Fruit fly (Drosophila melanogaster) whole organism, adult: ENCODE measurements around the gene TrpA1.

Experiments
- CG12768 ChIP-seq: fragments of 200-800 bp; sonication (Bioruptor generic); optimal IDR thresholded peaks from 2 replicates; lab custom pipeline; 2017; ENCODE audit warnings: missing biosample characterization, missing genetic modification characterization, mild to moderate bottlenecking, moderate library complexity, missing genetic modification reagents
- CG14711 ChIP-seq: fragments of 200-800 bp; sonication (Bioruptor generic); optimal IDR thresholded peaks from 2 replicates; lab custom pipeline; 2018; ENCODE audit warnings: missing biosample characterization, mild to moderate bottlenecking, missing genetic modification characterization, moderate library complexity
- CG7101 ChIP-seq: fragments of 200-800 bp; sonication (Bioruptor generic); optimal IDR thresholded peaks from 2 replicates; lab custom pipeline; 2018; ENCODE audit warnings: missing biosample characterization, mild to moderate bottlenecking, missing genetic modification characterization, moderate library complexity
- Mnt ChIP-seq: fragments of 200-800 bp; sonication (Bioruptor generic); optimal IDR thresholded peaks from 2 replicates; lab custom pipeline; 2016; ENCODE audit warnings: missing biosample characterization, mild to moderate bottlenecking, missing genetic modification characterization
- toe ChIP-seq: fragments of 200-800 bp; sonication (Bioruptor generic); optimal IDR thresholded peaks from 2 replicates; lab custom pipeline; 2016; ENCODE audit warnings: missing biosample characterization, missing genetic modification characterization

- no peak for TF ChIP-seq Mnt (GFP tag; lab: Kevin White, UChicago)
- TF ChIP-seq CG7101 (tag; lab: Kevin White, UChicago) = no peak
- TF ChIP-seq CG14711 = no peak
- TF ChIP-seq toe (GFP tag; lab: Kevin White, UChicago) = no peak
- no peak for TF ChIP-seq CG12768 (GFP tag; lab: Kevin White, UChicago)
Measured at dm6 chr3L:8952549-8953198, 47.7 kb upstream of the TrpA1 start.
